Worm (Caenorhabditis elegans) whole organism, young adult: ENCODE measurements around the gene F18A1.7.

Experiments used
- hmg-1.2 ChIP-seq: fragments of 200-800 bp; sonication (Bioruptor generic); IDR thresholded peaks from 2 replicates; pipeline ENCODE4 v1.3.6; 2022; ENCODE audit warnings: missing genetic modification reagents, missing genetic modification characterization, missing compliant biosample characterization
- let-526 ChIP-seq: fragments of 200-800 bp; sonication (Bioruptor generic); IDR thresholded peaks from 2 replicates; pipeline ENCODE4 v1.3.6; 2022; ENCODE audit warnings: missing genetic modification reagents, missing genetic modification characterization, missing compliant biosample characterization
- lsy-27 ChIP-seq: sonication (generic microtip); optimal IDR thresholded peaks from 2 replicates; lab custom pipeline; 2017; ENCODE audit warnings: missing genetic modification characterization, mild to moderate bottlenecking, missing compliant biosample characterization, antibody characterized with exemption, missing genotype, borderline replicate concordance; ENCODE audit not compliant: insufficient read depth
- madf-10 ChIP-seq: sonication (generic microtip); optimal IDR thresholded peaks from 2 replicates; lab custom pipeline; 2016; ENCODE audit warnings: mild to moderate bottlenecking, missing genetic modification characterization, missing compliant biosample characterization
- ztf-26 ChIP-seq: sonication (generic microtip); optimal IDR thresholded peaks from 2 replicates; lab custom pipeline; 2017; ENCODE audit warnings: missing genetic modification characterization, missing compliant biosample characterization

DNA sequence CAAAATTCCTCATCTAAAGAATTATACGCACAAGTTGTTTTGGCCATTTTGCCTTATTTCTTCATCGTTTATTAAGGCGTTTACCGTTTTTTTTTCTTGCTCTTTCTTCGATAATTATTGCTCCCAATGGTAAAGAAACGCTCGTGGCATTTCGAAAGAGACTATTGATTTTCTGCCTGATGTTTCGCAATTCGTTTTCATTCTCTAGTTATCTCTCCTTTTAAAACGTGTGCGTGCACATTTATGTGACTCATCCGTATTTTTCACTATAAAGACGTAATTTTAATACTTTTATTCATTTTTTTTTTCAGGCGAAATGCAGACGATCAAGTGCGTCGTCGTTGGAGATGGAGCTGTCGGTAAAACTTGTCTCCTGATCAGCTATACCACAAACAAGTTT lies 47.4 kb downstream of the F18A1.7 start, which contains the start of gene cdc-42:
- TF ChIP-seq lsy-27 (tag; lab: Kevin White, UChicago) (no peak), ztf-26 (tag; lab: Kevin White, UChicago) (no peak), let-526 (no peak), madf-10 (tag; lab: Kevin White, UChicago) (no peak), hmg-1.2 (GFP tag; lab: Robert Waterston, UW) (no peak)
